Worm (Caenorhabditis elegans) whole organism, early embryonic: Measurements from ENCODE around the gene D1054.1.
A peak's percentile ranks its signal among the peaks of the same experiment; 100 is the strongest.

Source experiments
- B0310.2 ChIP-seq: sonication (generic microtip); optimal IDR thresholded peaks from 2 replicates; lab custom pipeline; 2016; ENCODE audit warnings: mild to moderate bottlenecking, missing genetic modification characterization, missing compliant biosample characterization
- F13C5.2 ChIP-seq: sonication (generic microtip); optimal IDR thresholded peaks from 2 replicates; lab custom pipeline; 2017; ENCODE audit warnings: mild to moderate bottlenecking, missing genetic modification characterization, inconsistent platforms, missing compliant biosample characterization
- aly-1 ChIP-seq: sonication (generic microtip); optimal IDR thresholded peaks from 2 replicates; lab custom pipeline; 2016; ENCODE audit warnings: missing genetic modification characterization, missing compliant biosample characterization
- ama-1 ChIP-seq: fragments of 150-350 bp; optimal IDR thresholded peaks from 2 replicates; lab custom pipeline; 2014
- ceh-13 ChIP-seq: fragments of 200-800 bp; sonication (Bioruptor generic); optimal IDR thresholded peaks from 2 replicates; lab custom pipeline; 2018; ENCODE audit warnings: mild to moderate bottlenecking, missing genetic modification characterization, missing compliant biosample characterization
- ceh-36 ChIP-seq: sonication (generic microtip); optimal IDR thresholded peaks from 2 replicates; lab custom pipeline; 2016; ENCODE audit warnings: missing genetic modification characterization, inconsistent platforms, missing compliant biosample characterization
- ets-7 ChIP-seq: sonication (generic microtip); optimal IDR thresholded peaks from 2 replicates; lab custom pipeline; 2016; ENCODE audit warnings: missing genotype, missing genetic modification characterization, missing compliant biosample characterization
- flt-1 ChIP-seq: fragments of 200-800 bp; sonication (Bioruptor generic); IDR thresholded peaks from 2 replicates; pipeline ENCODE4 v1.3.6; 2022; ENCODE audit warnings: missing genetic modification characterization, missing compliant biosample characterization
- hmbx-1 ChIP-seq: sonication (generic microtip); optimal IDR thresholded peaks from 2 replicates; lab custom pipeline; 2016; ENCODE audit warnings: mild to moderate bottlenecking, missing genetic modification characterization, missing compliant biosample characterization
- hmg-4 ChIP-seq: fragments of 200-800 bp; sonication (Bioruptor generic); optimal IDR thresholded peaks from 2 replicates; lab custom pipeline; 2018; ENCODE audit warnings: mild to moderate bottlenecking, missing genetic modification characterization, missing compliant biosample characterization
- hnd-1 ChIP-seq: sonication (generic microtip); optimal IDR thresholded peaks from 2 replicates; lab custom pipeline; 2016; ENCODE audit warnings: missing genetic modification characterization, missing compliant biosample characterization
- pes-1 ChIP-seq: fragments of 200-800 bp; sonication (Bioruptor generic); IDR thresholded peaks from 2 replicates; pipeline ENCODE4 v1.3.6; 2022; ENCODE audit warnings: missing genetic modification reagents, missing genetic modification characterization, missing compliant biosample characterization
- scrt-1 ChIP-seq: fragments of 200-800 bp; sonication (Bioruptor generic); IDR thresholded peaks from 2 replicates; pipeline ENCODE4 v1.3.6; 2022; ENCODE audit warnings: missing genetic modification characterization, missing compliant biosample characterization
- sea-1 ChIP-seq: fragments of 200-800 bp; sonication (Bioruptor generic); conservative IDR thresholded peaks from 2 replicates; pipeline ENCODE4 v1.3.6; 2022; ENCODE audit warnings: missing genetic modification characterization, missing compliant biosample characterization
- tbx-11 ChIP-seq: fragments of 200-800 bp; sonication (Bioruptor generic); IDR thresholded peaks from 2 replicates; pipeline ENCODE4 v1.3.6; 2022; ENCODE audit warnings: missing genetic modification characterization, missing compliant biosample characterization
- tbx-37 ChIP-seq: fragments of 200-800 bp; sonication (Bioruptor generic); conservative IDR thresholded peaks from 2 replicates; pipeline ENCODE4 v1.3.6; 2022; ENCODE audit warnings: missing genetic modification reagents, missing genetic modification characterization, missing compliant biosample characterization
- tra-4 ChIP-seq: sonication (generic microtip); optimal IDR thresholded peaks from 2 replicates; lab custom pipeline; 2017; ENCODE audit warnings: missing genetic modification characterization, missing compliant biosample characterization

The D1054.1 gene

ce11 chrV:10727651-10728050, 42.4 kb downstream of the D1054.1 start:
- no peak for TF ChIP-seq aly-1 (tag; lab: Kevin White, UChicago)

ce11 chrV:10726691-10727090, 43.3 kb downstream of the D1054.1 start:
- TF ChIP-seq ceh-13 (GFP tag; lab: Kevin White, UChicago) = no peak
- TF ChIP-seq tra-4 (tag; lab: Kevin White, UChicago) = no peak
- no peak for TF ChIP-seq aly-1 (tag; lab: Kevin White, UChicago)
- TF ChIP-seq sea-1 = no peak
- TF ChIP-seq scrt-1 (GFP tag; lab: Robert Waterston, UW) = no peak
- no peak for TF ChIP-seq ama-1 (lab: Kevin White, UChicago)
- TF ChIP-seq tbx-37 = no peak

- TF ChIP-seq tbx-11 (GFP tag; lab: Robert Waterston, UW) (no peak), F13C5.2 (tag; lab: Kevin White, UChicago) (no peak), ama-1 (lab: Kevin White, UChicago) (no peak), tra-4 (tag; lab: Kevin White, UChicago) (no peak), B0310.2 (tag; lab: Kevin White, UChicago) (no peak), sea-1 (no peak), ets-7 (tag; lab: Kevin White, UChicago) (no peak), ceh-36 (no peak), aly-1 (tag; lab: Kevin White, UChicago) (no peak)
Measured at ce11 chrV:10725424-10725951, 44.5 kb downstream of the D1054.1 start.

- TF ChIP-seq ama-1 (lab: Kevin White, UChicago) = no peak
Measured at ce11 chrV:10724472-10724871, 45.5 kb downstream of the D1054.1 start.

ce11 chrV:10723583-10723982, 46.4 kb downstream of the D1054.1 start:
- no peak for TF ChIP-seq aly-1 (tag; lab: Kevin White, UChicago)
- TF ChIP-seq scrt-1 (GFP tag; lab: Robert Waterston, UW) = no peak
- no peak for TF ChIP-seq ama-1 (lab: Kevin White, UChicago)
- TF ChIP-seq hnd-1 (tag; lab: Kevin White, UChicago) = no peak
- TF ChIP-seq hmg-4 (GFP tag; lab: Kevin White, UChicago) = no peak
- no peak for TF ChIP-seq tbx-37
- no peak for TF ChIP-seq tbx-11 (GFP tag; lab: Robert Waterston, UW)
- no peak for TF ChIP-seq ceh-36
- TF ChIP-seq flt-1 (GFP tag; lab: Robert Waterston, UW) = no peak
- TF ChIP-seq tra-4 (tag; lab: Kevin White, UChicago) = no peak
- TF ChIP-seq B0310.2 (tag; lab: Kevin White, UChicago) = no peak
- TF ChIP-seq ceh-13 (GFP tag; lab: Kevin White, UChicago) = no peak
- no peak for TF ChIP-seq F13C5.2 (tag; lab: Kevin White, UChicago)
- TF ChIP-seq hmbx-1 = no peak
- TF ChIP-seq pes-1 (GFP tag; lab: Robert Waterston, UW) = no peak
- TF ChIP-seq ets-7 (tag; lab: Kevin White, UChicago) = no peak
- TF ChIP-seq sea-1 = no peak

ce11 chrV:10723181-10723580, 46.8 kb downstream of the D1054.1 start:
- TF ChIP-seq flt-1 (GFP tag; lab: Robert Waterston, UW) (no peak), tbx-11 (GFP tag; lab: Robert Waterston, UW) (no peak), ama-1 (lab: Kevin White, UChicago) (no peak)

- TF ChIP-seq pes-1 (GFP tag; lab: Robert Waterston, UW) (no peak), aly-1 (tag; lab: Kevin White, UChicago) (no peak), ets-7 (tag; lab: Kevin White, UChicago) (no peak), ceh-13 (GFP tag; lab: Kevin White, UChicago) (no peak), ama-1 (lab: Kevin White, UChicago) (no peak), hmbx-1 (no peak), hnd-1 (tag; lab: Kevin White, UChicago) (no peak), tbx-11 (GFP tag; lab: Robert Waterston, UW) (no peak), hmg-4 (GFP tag; lab: Kevin White, UChicago) (no peak), tra-4 (tag; lab: Kevin White, UChicago) (no peak), F13C5.2 (tag; lab: Kevin White, UChicago) (no peak), tbx-37 (no peak), ceh-36 (no peak), B0310.2 (tag; lab: Kevin White, UChicago) (no peak), scrt-1 (GFP tag; lab: Robert Waterston, UW) (no peak), flt-1 (GFP tag; lab: Robert Waterston, UW) (no peak), sea-1 (no peak)
Measured at ce11 chrV:10722595-10722994, 47.4 kb downstream of the D1054.1 start.

- TF ChIP-seq hmg-4 (GFP tag; lab: Kevin White, UChicago) (no peak), scrt-1 (GFP tag; lab: Robert Waterston, UW) (0 out of 2 replicates have a peak, but pooled peaks have one; percentile 36)
Measured at ce11 chrV:10721912-10722426, 48.0 kb downstream of the D1054.1 start.

- TF ChIP-seq sea-1 (no peak), ceh-13 (GFP tag; lab: Kevin White, UChicago) (no peak), hmbx-1 (no peak), hmg-4 (GFP tag; lab: Kevin White, UChicago) (no peak), tra-4 (tag; lab: Kevin White, UChicago) (no peak), ets-7 (tag; lab: Kevin White, UChicago) (no peak), B0310.2 (tag; lab: Kevin White, UChicago) (no peak), hnd-1 (tag; lab: Kevin White, UChicago) (no peak), flt-1 (GFP tag; lab: Robert Waterston, UW) (no peak), tbx-11 (GFP tag; lab: Robert Waterston, UW) (no peak), ceh-36 (no peak), aly-1 (tag; lab: Kevin White, UChicago) (no peak), tbx-37 (no peak), F13C5.2 (tag; lab: Kevin White, UChicago) (no peak), pes-1 (GFP tag; lab: Robert Waterston, UW) (no peak)
Measured at ce11 chrV:10721304-10721703, 48.7 kb downstream of the D1054.1 start.
